Worm (Caenorhabditis elegans): ENCODE results near the gene srg-23.

srg-23 gene

ce11 chrII:3096857-3097256 is 897 bp upstream of the srg-23 start, which contains the start of gene Y25C1A.14:
TSS of gene Y25C1A.14 (minus strand) at chrII:3096957.
- no peak for TF ChIP-seq lin-13 (tag; optimal IDR thresholded peaks at IDR 0.05)
- TF ChIP-seq sptf-1 (tag; optimal IDR thresholded peaks at IDR 0.05) = no peak
- no peak for TF ChIP-seq ceh-43 (GFP tag; optimal IDR thresholded peaks at IDR 0.05)
- no peak for TF ChIP-seq ces-1 (GFP tag; optimal IDR thresholded peaks at IDR 0.05)

- TF ChIP-seq ceh-83 (GFP tag; optimal IDR thresholded peaks at IDR 0.05) (no peak), M03D4.4 (tag; optimal IDR thresholded peaks at IDR 0.05) (no peak), ham-2 (GFP tag; optimal IDR thresholded peaks at IDR 0.05) (no peak), snpc-4 (tag; optimal IDR thresholded peaks at IDR 0.05) (no peak), lsy-2 (tag; optimal IDR thresholded peaks at IDR 0.05) (no peak)
Measured at ce11 chrII:3093352-3093751, 2.6 kb downstream of the srg-23 start, which contains the start of gene srg-22. TSS of gene srg-22 (minus strand) at chrII:3093452.

ce11 chrII:3091268-3091667 is 4.7 kb downstream of the srg-23 start, which contains the start of gene srg-21:
TSS of gene srg-21 (minus strand) at chrII:3091368.
- TF ChIP-seq pha-4 (tag; optimal IDR thresholded peaks at IDR 0.05) (no peak), lin-32 (GFP tag; optimal IDR thresholded peaks at IDR 0.05) (no peak), zip-8 (tag; optimal IDR thresholded peaks at IDR 0.05) (no peak), unc-120 (tag; optimal IDR thresholded peaks at IDR 0.05; ENCODE audit: poor library complexity, severe bottlenecking) (no peak), unc-62 (GFP tag; optimal IDR thresholded peaks at IDR 0.05) (no peak), ham-2 (GFP tag; optimal IDR thresholded peaks at IDR 0.05) (no peak), nhr-28 (tag; optimal IDR thresholded peaks at IDR 0.05) (no peak), drap-1 (GFP tag; optimal IDR thresholded peaks at IDR 0.05) (no peak), mab-5 (tag; optimal IDR thresholded peaks at IDR 0.05) (no peak), ceh-83 (GFP tag; optimal IDR thresholded peaks at IDR 0.05) (no peak), snpc-4 (tag; optimal IDR thresholded peaks at IDR 0.05) (no peak), lin-13 (tag; optimal IDR thresholded peaks at IDR 0.05) (no peak), sptf-1 (tag; optimal IDR thresholded peaks at IDR 0.05) (no peak), mep-1 (tag; optimal IDR thresholded peaks at IDR 0.05) (no peak), cnd-1 (tag; optimal IDR thresholded peaks at IDR 0.05) (no peak), bed-3 (GFP tag; optimal IDR thresholded peaks at IDR 0.05) (no peak), mls-2 (tag; optimal IDR thresholded peaks at IDR 0.05) (no peak)

- TF ChIP-seq blmp-1 (tag; optimal IDR thresholded peaks at IDR 0.05) (no peak), ztf-11 (tag; optimal IDR thresholded peaks at IDR 0.05) (no peak)
Measured at ce11 chrII:3087134-3087533, 8.8 kb downstream of the srg-23 start.

DNA sequence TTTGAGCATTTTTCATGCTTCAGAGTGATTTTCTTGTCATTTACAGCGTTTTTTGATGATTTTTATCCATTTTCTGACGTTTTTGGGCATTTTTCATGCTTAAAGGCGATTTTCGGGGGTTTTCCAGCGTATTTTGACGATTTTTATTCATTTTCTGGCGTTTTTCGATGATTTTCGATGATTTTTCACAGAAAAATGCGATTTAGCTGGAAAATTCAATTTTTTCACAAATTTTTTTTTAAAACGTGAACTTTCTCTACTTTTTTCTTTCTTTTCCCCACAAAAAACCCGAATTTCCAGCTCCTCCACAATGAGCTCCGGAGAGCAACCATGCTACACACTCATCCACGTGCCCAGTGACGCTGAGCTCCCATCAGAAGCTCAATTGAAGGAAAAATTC is 17.5 kb downstream of the srg-23 start, which contains the start of gene copb-1:
copb-1 (plus strand) TSS at position 301 of the 400 bp plus-strand sequence.
- TF ChIP-seq blmp-1 (tag; optimal IDR thresholded peaks at IDR 0.05) = no peak
- TF ChIP-seq drap-1 (GFP tag; optimal IDR thresholded peaks at IDR 0.05) = no peak
- TF ChIP-seq nhr-2 (tag; optimal IDR thresholded peaks at IDR 0.05) = no peak

DNA sequence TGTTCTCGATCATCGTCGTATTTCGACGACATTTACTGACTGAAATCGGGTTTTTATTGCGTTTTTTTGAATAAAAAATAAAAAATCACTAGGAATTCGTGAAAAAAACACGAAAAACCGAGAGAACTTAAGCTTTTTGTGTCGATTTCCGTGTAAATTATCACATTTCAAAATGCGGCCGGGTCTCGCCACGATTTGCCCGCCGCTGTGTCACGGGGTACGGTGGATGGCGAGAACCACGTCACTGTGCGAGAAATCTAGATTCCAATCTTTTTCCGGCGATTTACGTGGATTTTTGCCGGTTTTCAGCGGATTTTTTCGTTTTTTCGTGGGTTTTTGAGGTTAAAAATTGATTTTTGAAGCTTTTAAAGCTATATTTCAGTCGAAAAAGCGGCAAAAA is 19.0 kb downstream of the srg-23 start, which contains the start of gene Y25C1A.8:
Y25C1A.8 (minus strand) TSS at position 45 of the 400 bp plus-strand sequence.
- TF ChIP-seq nhr-28 (tag; optimal IDR thresholded peaks at IDR 0.05) (no peak), ztf-11 (tag; optimal IDR thresholded peaks at IDR 0.05) (no peak), lsy-2 (tag; optimal IDR thresholded peaks at IDR 0.05) (peak; percentile 99), cnd-1 (tag; optimal IDR thresholded peaks at IDR 0.05) (no peak), flh-1 (GFP tag; optimal IDR thresholded peaks at IDR 0.05) (no peak), elt-3 (tag; optimal IDR thresholded peaks at IDR 0.05) (no peak), nhr-237 (tag; optimal IDR thresholded peaks at IDR 0.05) (peak; percentile 26), nhr-76 (tag; optimal IDR thresholded peaks at IDR 0.05) (no peak), snpc-4 (tag; optimal IDR thresholded peaks at IDR 0.05) (no peak), tbx-8 (GFP tag; optimal IDR thresholded peaks at IDR 0.05) (peak; percentile 20), bed-3 (GFP tag; optimal IDR thresholded peaks at IDR 0.05) (peak; percentile 59), lin-13 (tag; optimal IDR thresholded peaks at IDR 0.05) (peak; percentile 70), nhr-12 (tag; optimal IDR thresholded peaks at IDR 0.05) (no peak), pha-4 (tag; optimal IDR thresholded peaks at IDR 0.05) (peak; percentile 78), blmp-1 (tag; optimal IDR thresholded peaks at IDR 0.05) (no peak), ceh-39 (tag; optimal IDR thresholded peaks at IDR 0.05) (no peak), M03D4.4 (tag; optimal IDR thresholded peaks at IDR 0.05) (no peak), lin-32 (GFP tag; optimal IDR thresholded peaks at IDR 0.05) (no peak), elt-1 (tag; optimal IDR thresholded peaks at IDR 0.05; ENCODE audit: borderline replicate concordance, insufficient read depth) (peak; percentile 31), sptf-1 (tag; optimal IDR thresholded peaks at IDR 0.05) (peak; percentile 70), mab-5 (tag; optimal IDR thresholded peaks at IDR 0.05) (no peak), zip-8 (tag; optimal IDR thresholded peaks at IDR 0.05) (no peak), ham-2 (GFP tag; optimal IDR thresholded peaks at IDR 0.05) (peak; percentile 7), hlh-1 (tag; optimal IDR thresholded peaks at IDR 0.05) (no peak), drap-1 (GFP tag; optimal IDR thresholded peaks at IDR 0.05) (peak; percentile 68), ceh-43 (GFP tag; optimal IDR thresholded peaks at IDR 0.05) (peak; percentile 44), mls-2 (tag; optimal IDR thresholded peaks at IDR 0.05) (peak; percentile 44), unc-62 (GFP tag; optimal IDR thresholded peaks at IDR 0.05) (peak; percentile 30), ceh-83 (GFP tag; optimal IDR thresholded peaks at IDR 0.05) (peak; percentile 68), sem-2 (GFP tag; optimal IDR thresholded peaks at IDR 0.05) (no peak), mep-1 (tag; optimal IDR thresholded peaks at IDR 0.05) (peak; percentile 49), unc-120 (tag; optimal IDR thresholded peaks at IDR 0.05; ENCODE audit: poor library complexity, severe bottlenecking) (peak; percentile 10), ces-1 (GFP tag; optimal IDR thresholded peaks at IDR 0.05) (peak; percentile 76), unc-39 (tag; optimal IDR thresholded peaks at IDR 0.05) (no peak), nhr-2 (tag; optimal IDR thresholded peaks at IDR 0.05) (no peak)
